Fruit fly (Drosophila melanogaster) whole organism, pupa: ENCODE data around the gene CG13793.

Experiments
- CG10348 ChIP-seq: fragments of 200-800 bp; sonication (Bioruptor generic); IDR thresholded peaks from 2 replicates; pipeline ENCODE4 v1.3.6; 2022; ENCODE audit warnings: missing biosample characterization, missing genetic modification characterization
- CG13204 ChIP-seq: fragments of 200-800 bp; sonication (Bioruptor generic); optimal IDR thresholded peaks from 2 replicates; lab custom pipeline; 2018; ENCODE audit warnings: missing biosample characterization, mild to moderate bottlenecking, missing genetic modification characterization, moderate library complexity
- CG14655 ChIP-seq: fragments of 200-800 bp; sonication (Bioruptor generic); optimal IDR thresholded peaks from 3 replicates; lab custom pipeline; 2017; ENCODE audit warnings: mild to moderate bottlenecking, missing biosample characterization, missing genetic modification reagents, missing genetic modification characterization
- EcR ChIP-seq: fragments of 200-800 bp; sonication (Bioruptor generic); optimal IDR thresholded peaks from 3 replicates; lab custom pipeline; 2019; ENCODE audit warnings: missing biosample characterization, missing genetic modification characterization, mild to moderate bottlenecking, moderate library complexity, missing genetic modification reagents
- fd96Ca ChIP-seq: fragments of 200-800 bp; sonication (Bioruptor generic); IDR thresholded peaks from 3 replicates; pipeline ENCODE4 v1.3.6; 2022; ENCODE audit warnings: missing biosample characterization, missing genetic modification characterization
- gl ChIP-seq: fragments of 200-800 bp; sonication (Bioruptor generic); optimal IDR thresholded peaks from 2 replicates; lab custom pipeline; 2018; ENCODE audit warnings: missing biosample characterization, mild to moderate bottlenecking, missing genetic modification characterization

DNA sequence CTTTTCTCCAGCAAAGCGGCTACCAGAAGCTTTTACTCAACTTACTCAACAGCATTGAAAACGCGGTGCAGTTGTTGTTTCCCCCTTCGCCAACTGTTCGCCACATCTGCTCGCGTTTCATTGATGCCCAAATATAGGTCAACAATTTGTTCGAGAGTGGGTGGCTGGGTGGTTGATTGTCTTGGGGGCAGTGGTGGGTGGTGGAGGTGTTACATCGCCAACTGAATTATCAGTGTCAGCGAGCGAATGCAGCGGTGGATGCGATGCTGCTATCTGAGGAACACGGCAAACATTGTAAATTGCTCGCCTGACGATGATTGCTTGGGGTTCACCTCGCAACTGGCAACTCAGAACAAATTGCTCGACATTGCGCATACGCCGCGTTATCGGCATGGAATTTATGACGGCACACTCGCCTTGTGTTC, 43.5 kb downstream of the CG13793 start:
- no peak for TF ChIP-seq EcR (GFP tag; lab: Kevin White, UChicago)
- no peak for TF ChIP-seq gl (tag; lab: Kevin White, UChicago)
- no peak for TF ChIP-seq CG13204 (GFP tag; lab: Kevin White, UChicago)
- TF ChIP-seq fd96Ca (GFP tag; lab: Robert Waterston, UW): no peak
- TF ChIP-seq CG10348 (GFP tag; lab: Robert Waterston, UW): no peak
- no peak for TF ChIP-seq CG14655 (GFP tag; lab: Kevin White, UChicago)
